Worm (Caenorhabditis elegans): ENCODE results near the gene srlf-31.

- TF ChIP-seq dao-5 (tag; optimal IDR thresholded peaks at IDR 0.05), result no peak
- TF ChIP-seq him-1 (tag; optimal IDR thresholded peaks at IDR 0.05), result no peak
- no peak for TF ChIP-seq W03F9.2 (tag; optimal IDR thresholded peaks at IDR 0.05)
These were observed 44.7 kb downstream of the srlf-31 start, which contains the start of gene cutl-27 for ce11 chrIV:11878249-11878648.

Measured in whole organism, L4/young adult.